Fruit fly (Drosophila melanogaster): ENCODE results near the gene Smyd5.
A peak's percentile ranks its signal among the peaks of the same experiment; 100 is the strongest.

The Smyd5 gene

DNA sequence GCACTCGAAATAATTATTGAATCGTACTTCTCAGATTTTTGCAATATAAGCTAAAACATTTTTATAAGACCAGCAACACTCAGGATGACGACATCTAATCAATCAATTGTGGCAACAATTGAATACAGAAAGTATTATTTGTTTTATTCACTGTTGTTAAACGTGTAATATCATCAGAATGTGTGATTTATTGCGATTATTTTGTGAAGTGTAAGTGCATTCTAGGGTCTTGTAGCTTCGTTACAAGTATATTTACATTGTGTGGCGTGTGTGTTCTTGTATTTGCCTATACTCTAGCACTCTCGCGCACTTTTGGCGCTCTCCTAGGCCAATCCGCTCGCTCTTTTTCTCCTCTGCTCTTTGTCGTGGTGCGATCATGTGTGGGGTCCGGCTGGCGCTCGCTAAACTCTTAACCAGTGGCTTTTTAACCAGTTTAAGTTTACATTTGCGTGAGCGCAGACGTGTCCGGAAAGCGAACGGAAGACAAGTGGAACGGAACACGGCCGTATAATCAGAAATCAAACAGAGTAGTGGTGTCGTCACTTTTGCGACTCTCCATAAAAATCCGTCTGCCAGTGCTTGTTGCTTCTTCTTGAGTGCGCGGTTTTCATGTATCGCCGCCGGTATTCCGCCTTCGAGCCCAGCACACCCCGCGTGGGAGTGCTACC is 14.0 kb downstream of the Smyd5 start (continued):
- TF ChIP-seq OdsH (GFP tag; optimal IDR thresholded peaks at IDR 0.05): peak; percentile 77

DNA sequence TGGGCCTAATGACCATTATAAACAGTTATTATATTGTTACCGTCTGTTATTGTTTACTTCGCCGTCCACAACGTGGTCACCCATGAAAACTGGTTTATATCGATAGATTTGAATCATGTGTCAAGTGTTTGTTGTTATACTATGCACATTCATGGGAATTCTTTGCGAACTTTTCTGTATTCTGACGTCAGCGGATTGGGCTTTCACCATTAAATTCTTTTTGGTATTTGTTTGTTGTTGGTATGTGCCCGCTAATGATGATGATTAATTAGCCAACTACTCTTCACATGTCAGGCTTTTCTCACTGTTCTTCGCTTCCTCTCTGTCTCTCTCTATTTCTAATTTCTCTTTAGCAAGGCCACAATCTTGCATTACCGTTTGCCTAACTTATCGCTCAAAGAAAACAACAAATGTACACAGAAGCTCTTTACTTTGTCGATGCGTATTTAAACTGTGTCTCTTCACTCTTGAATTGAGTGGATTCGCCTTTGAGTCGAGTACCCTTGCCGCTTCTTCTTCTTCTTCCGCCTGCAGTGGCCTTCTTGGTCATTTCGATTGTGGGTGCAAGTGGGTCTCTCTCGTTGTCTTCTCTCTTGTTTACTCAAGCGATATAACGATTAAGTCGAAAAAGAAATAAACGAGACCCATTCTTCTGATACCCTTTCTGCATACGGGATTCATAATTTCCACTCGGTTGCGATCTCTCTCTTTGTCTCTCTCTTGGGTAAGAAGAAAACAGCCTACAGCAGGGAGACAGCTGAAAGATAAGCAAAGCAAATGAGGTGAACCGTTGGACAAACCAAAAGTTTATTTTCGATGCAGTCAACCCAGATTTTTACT is 14.7 kb downstream of the Smyd5 start:
- peak; percentile 64 for TF ChIP-seq Dif (GFP tag; optimal IDR thresholded peaks at IDR 0.05; ENCODE audit: partially characterized antibody)
- TF ChIP-seq dl (GFP tag; optimal IDR thresholded peaks at IDR 0.05; ENCODE audit: insufficient read depth in 1 of 2, partially characterized antibody in 2 of 2): peak; percentile 6 to 30
- peak; percentile 16 for TF ChIP-seq tai (GFP tag; optimal IDR thresholded peaks at IDR 0.05)
- TF ChIP-seq Myc (optimal IDR thresholded peaks at IDR 0.05): no peak
- TF ChIP-seq Vsx2 (GFP tag; optimal IDR thresholded peaks at IDR 0.05; ENCODE audit: partially characterized antibody): peak; percentile 4
- no peak for TF ChIP-seq br (GFP tag; optimal IDR thresholded peaks at IDR 0.05)
- no peak for TF ChIP-seq Rel (GFP tag; optimal IDR thresholded peaks at IDR 0.05)
- TF ChIP-seq Rel (tag; optimal IDR thresholded peaks at IDR 0.05): peak; percentile 16

DNA sequence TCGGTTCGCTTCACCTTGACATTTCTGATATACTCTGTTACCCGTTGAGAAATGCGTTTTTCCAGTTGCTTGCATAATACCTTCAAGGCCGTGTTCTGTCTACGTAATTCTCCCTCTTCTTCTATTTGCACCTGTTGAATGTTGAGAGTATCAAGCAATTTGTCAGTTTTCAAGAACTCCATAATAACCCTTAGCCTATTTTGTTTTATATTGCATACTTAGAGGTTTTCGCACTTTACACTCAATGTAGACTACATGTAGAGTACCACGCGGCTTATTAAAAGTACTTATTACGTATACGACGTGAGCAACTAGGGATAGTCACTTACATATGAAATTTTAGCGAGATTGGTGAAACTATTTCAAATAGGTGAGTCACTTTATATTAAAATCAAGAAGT is 15.5 kb downstream of the Smyd5 start:
- TF ChIP-seq Dfd (GFP tag; optimal IDR thresholded peaks at IDR 0.05): no peak
- no peak for TF ChIP-seq Sp1 (GFP tag; optimal IDR thresholded peaks at IDR 0.05)
- peak; percentile 0 for TF ChIP-seq psq (GFP tag; optimal IDR thresholded peaks at IDR 0.05)
- no peak for TF ChIP-seq Abd-B (GFP tag; optimal IDR thresholded peaks at IDR 0.05)
- no peak for TF ChIP-seq OdsH (GFP tag; optimal IDR thresholded peaks at IDR 0.05)
- no peak for TF ChIP-seq ey (GFP tag; optimal IDR thresholded peaks at IDR 0.05)
- no peak for TF ChIP-seq brk (GFP tag; optimal IDR thresholded peaks at IDR 0.05)

DNA sequence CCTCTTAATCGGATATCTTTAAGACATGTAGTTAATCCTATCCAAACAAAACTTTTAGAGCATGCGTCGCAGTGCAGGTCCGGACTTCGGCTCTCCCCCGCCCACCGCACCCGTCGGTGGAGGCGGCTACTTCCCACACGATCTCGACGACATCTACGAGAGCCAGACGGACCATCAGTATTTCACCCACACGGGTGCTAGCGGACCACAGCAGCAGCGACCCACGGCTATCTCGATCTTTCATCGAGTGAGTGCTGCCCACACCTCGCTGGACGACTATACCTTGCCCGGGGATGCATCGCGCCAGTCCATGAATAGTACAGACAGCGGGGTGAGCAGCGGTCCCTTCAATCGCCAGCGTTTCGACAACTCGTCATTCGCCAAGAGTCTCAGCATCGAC is 17.0 kb downstream of the Smyd5 start:
- TF ChIP-seq Vsx2 (GFP tag; optimal IDR thresholded peaks at IDR 0.05; ENCODE audit: partially characterized antibody): no peak
- TF ChIP-seq Myc (optimal IDR thresholded peaks at IDR 0.05): no peak
- TF ChIP-seq CG32264 (GFP tag; optimal IDR thresholded peaks at IDR 0.05): no peak
- no peak for TF ChIP-seq woc (GFP tag; optimal IDR thresholded peaks at IDR 0.05)
- TF ChIP-seq Mio (GFP tag; optimal IDR thresholded peaks at IDR 0.05): no peak
- TF ChIP-seq lola (GFP tag; optimal IDR thresholded peaks at IDR 0.05): no peak

DNA sequence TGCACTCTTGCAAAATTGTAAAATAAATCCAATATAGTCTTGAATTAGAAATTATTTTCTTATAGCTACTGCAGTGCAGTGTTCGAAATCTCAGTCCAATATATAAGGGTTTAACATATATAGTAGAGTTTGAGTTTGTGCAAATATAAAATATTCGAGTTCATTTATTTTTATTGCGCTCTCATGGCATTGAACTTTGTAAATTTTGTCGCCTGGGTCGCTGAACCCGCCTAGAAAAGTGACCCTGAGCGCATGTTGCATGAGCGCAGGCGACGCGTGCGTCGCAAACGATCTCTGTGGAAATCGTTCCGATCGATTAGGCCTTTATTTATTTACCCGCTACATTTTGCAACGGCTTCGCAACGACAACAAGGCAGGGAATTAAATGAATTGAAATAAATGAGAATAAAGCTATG is 18.6 kb downstream of the Smyd5 start:
- no peak for TF ChIP-seq sv (GFP tag; optimal IDR thresholded peaks at IDR 0.05)
- TF ChIP-seq woc (GFP tag; optimal IDR thresholded peaks at IDR 0.05): peak; percentile 32
- TF ChIP-seq CG32264 (GFP tag; optimal IDR thresholded peaks at IDR 0.05): no peak
- peak in 1 of 2 experiments; percentile 57 for TF ChIP-seq foxo (GFP tag; optimal IDR thresholded peaks at IDR 0.05)
- TF ChIP-seq dsf (GFP tag; optimal IDR thresholded peaks at IDR 0.05; ENCODE audit: borderline replicate concordance): no peak
- TF ChIP-seq usp (GFP tag; optimal IDR thresholded peaks at IDR 0.05): no peak
- TF ChIP-seq CrebA (GFP tag; optimal IDR thresholded peaks at IDR 0.05; ENCODE audit: borderline replicate concordance): no peak
- peak; percentile 48 for TF ChIP-seq fru (GFP tag; optimal IDR thresholded peaks at IDR 0.05)
- TF ChIP-seq OdsH (GFP tag; optimal IDR thresholded peaks at IDR 0.05): peak; percentile 29
- no peak for TF ChIP-seq Rel (GFP tag; optimal IDR thresholded peaks at IDR 0.05)
- no peak for TF ChIP-seq Rel (tag; optimal IDR thresholded peaks at IDR 0.05)
- peak; percentile 5 for TF ChIP-seq h (GFP tag; optimal IDR thresholded peaks at IDR 0.05)
- TF ChIP-seq dl (GFP tag; optimal IDR thresholded peaks at IDR 0.05; ENCODE audit: insufficient read depth in 1 of 2, partially characterized antibody in 2 of 2): no peak
- TF ChIP-seq brk (GFP tag; optimal IDR thresholded peaks at IDR 0.05): no peak
- TF ChIP-seq rgr (GFP tag; optimal IDR thresholded peaks at IDR 0.05): peak; percentile 63
- peak; percentile 9 for TF ChIP-seq Sp1 (GFP tag; optimal IDR thresholded peaks at IDR 0.05)
- TF ChIP-seq pan (optimal IDR thresholded peaks at IDR 0.05): no peak
- no peak for TF ChIP-seq sage (GFP tag; optimal IDR thresholded peaks at IDR 0.05)
- peak; percentile 28 for TF ChIP-seq HLH106 (tag; optimal IDR thresholded peaks at IDR 0.05)
- TF ChIP-seq lola (GFP tag; optimal IDR thresholded peaks at IDR 0.05): no peak
- TF ChIP-seq br (GFP tag; optimal IDR thresholded peaks at IDR 0.05): peak; percentile 81
- TF ChIP-seq Dfd (GFP tag; optimal IDR thresholded peaks at IDR 0.05): no peak
- TF ChIP-seq Dif (GFP tag; optimal IDR thresholded peaks at IDR 0.05; ENCODE audit: partially characterized antibody): no peak
- no peak for TF ChIP-seq psq (GFP tag; optimal IDR thresholded peaks at IDR 0.05)
- TF ChIP-seq CG9705 (GFP tag; optimal IDR thresholded peaks at IDR 0.05): no peak
- TF ChIP-seq GATAd (GFP tag; optimal IDR thresholded peaks at IDR 0.05): no peak
- TF ChIP-seq Hr83 (GFP tag; optimal IDR thresholded peaks at IDR 0.05; ENCODE audit: poor library complexity, severe bottlenecking): peak; percentile 8
- TF ChIP-seq Hnf4 (GFP tag; optimal IDR thresholded peaks at IDR 0.05): no peak
- TF ChIP-seq tai (GFP tag; optimal IDR thresholded peaks at IDR 0.05): peak; percentile 5
- peak; percentile 54 for TF ChIP-seq ey (GFP tag; optimal IDR thresholded peaks at IDR 0.05)
